Worm (Caenorhabditis elegans) whole organism, young adult: ENCODE results near the gene Y47D3B.12.

Experiments
- C06A6.2 ChIP-seq: fragments of 200-800 bp; sonication (Bioruptor generic); conservative IDR thresholded peaks from 2 replicates; pipeline ENCODE4 v1.3.6; 2022; ENCODE audit warnings: missing genetic modification characterization, missing compliant biosample characterization
- C17E4.6 ChIP-seq: fragments of 200-800 bp; sonication (Bioruptor generic); IDR thresholded peaks from 2 replicates; pipeline ENCODE4 v1.3.6; 2022; ENCODE audit warnings: missing genetic modification reagents, missing genetic modification characterization, missing compliant biosample characterization
- F10E7.11 ChIP-seq: sonication (generic microtip); optimal IDR thresholded peaks from 2 replicates; lab custom pipeline; 2017; ENCODE audit warnings: mild to moderate bottlenecking, missing genetic modification characterization, moderate library complexity, missing compliant biosample characterization
- T26A5.8 ChIP-seq: sonication (generic microtip); optimal IDR thresholded peaks from 2 replicates; lab custom pipeline; 2016; ENCODE audit warnings: missing genetic modification characterization, missing compliant biosample characterization
- ama-1 ChIP-seq, 3 experiments: fragments of 150-350 bp in 1 of 3; sonication (generic microtip) in 2 of 3; optimal IDR thresholded peaks; 2 replicates each; lab custom pipeline; 2014 to 2018; ENCODE audit warnings: missing biosample characterization in 2 of 3, missing genetic modification characterization in 2 of 3, missing genetic modification reagents in 2 of 3
- athp-1 ChIP-seq: sonication (generic microtip); optimal IDR thresholded peaks from 2 replicates; lab custom pipeline; 2017; ENCODE audit warnings: mild to moderate bottlenecking, missing genetic modification characterization, missing compliant biosample characterization
- bed-1 ChIP-seq: fragments of 200-800 bp; sonication (Bioruptor generic); IDR thresholded peaks from 2 replicates; pipeline ENCODE4 v1.3.6; 2022; ENCODE audit warnings: missing genetic modification reagents, missing genetic modification characterization, missing compliant biosample characterization
- cebp-2 ChIP-seq: fragments of 200-800 bp; sonication (Bioruptor generic); IDR thresholded peaks from 2 replicates; pipeline ENCODE4 v1.3.6; 2022; ENCODE audit warnings: missing genetic modification characterization, missing compliant biosample characterization
- ceh-91 ChIP-seq: fragments of 200-800 bp; sonication (Bioruptor generic); IDR thresholded peaks from 2 replicates; pipeline ENCODE4 v1.3.6; 2022; ENCODE audit warnings: missing genetic modification reagents, missing genetic modification characterization, missing compliant biosample characterization
- him-1 ChIP-seq: sonication (generic microtip); optimal IDR thresholded peaks from 2 replicates; lab custom pipeline; 2016; ENCODE audit warnings: missing genotype, missing genetic modification reagents, missing genetic modification characterization, missing compliant biosample characterization
- lin-35 ChIP-seq, 3 experiments: fragments of 150-350 bp in 2 of 3; sonication (generic microtip) in 1 of 3; optimal IDR thresholded peaks; 2 replicates each; lab custom pipeline; 2014 to 2018; ENCODE audit warnings: missing biosample characterization in 3 of 3, missing genetic modification characterization in 3 of 3, missing genetic modification reagents in 3 of 3
- lin-40 ChIP-seq: sonication (generic microtip); optimal IDR thresholded peaks from 2 replicates; lab custom pipeline; 2016; ENCODE audit warnings: missing genetic modification characterization, mild to moderate bottlenecking, missing compliant biosample characterization, missing genotype, missing genetic modification reagents
- mes-4 ChIP-seq: sonication (generic microtip); optimal IDR thresholded peaks from 2 replicates; lab custom pipeline; 2016; ENCODE audit warnings: missing genotype, missing genetic modification characterization, missing compliant biosample characterization
- nfyb-1 ChIP-seq: fragments of 200-800 bp; sonication (Bioruptor generic); IDR thresholded peaks from 2 replicates; pipeline ENCODE4 v1.3.6; 2022; ENCODE audit warnings: missing genetic modification reagents, missing genetic modification characterization, missing compliant biosample characterization
- nhr-179 ChIP-seq: sonication (generic microtip); optimal IDR thresholded peaks from 2 replicates; lab custom pipeline; 2016; ENCODE audit warnings: mild to moderate bottlenecking, missing genetic modification characterization, missing compliant biosample characterization
- nhr-80 ChIP-seq: sonication (generic microtip); optimal IDR thresholded peaks from 2 replicates; lab custom pipeline; 2016; ENCODE audit warnings: missing genetic modification characterization, missing compliant biosample characterization
- unc-130 ChIP-seq: sonication (generic microtip); optimal IDR thresholded peaks from 2 replicates; lab custom pipeline; 2016; ENCODE audit warnings: missing genetic modification reagents, missing genetic modification characterization, missing compliant biosample characterization
- ztf-28 ChIP-seq: fragments of 200-800 bp; sonication (Bioruptor generic); IDR thresholded peaks from 2 replicates; pipeline ENCODE4 v1.3.6; 2022; ENCODE audit warnings: missing genetic modification reagents, missing genetic modification characterization, missing compliant biosample characterization

The Y47D3B.12 gene

DNA sequence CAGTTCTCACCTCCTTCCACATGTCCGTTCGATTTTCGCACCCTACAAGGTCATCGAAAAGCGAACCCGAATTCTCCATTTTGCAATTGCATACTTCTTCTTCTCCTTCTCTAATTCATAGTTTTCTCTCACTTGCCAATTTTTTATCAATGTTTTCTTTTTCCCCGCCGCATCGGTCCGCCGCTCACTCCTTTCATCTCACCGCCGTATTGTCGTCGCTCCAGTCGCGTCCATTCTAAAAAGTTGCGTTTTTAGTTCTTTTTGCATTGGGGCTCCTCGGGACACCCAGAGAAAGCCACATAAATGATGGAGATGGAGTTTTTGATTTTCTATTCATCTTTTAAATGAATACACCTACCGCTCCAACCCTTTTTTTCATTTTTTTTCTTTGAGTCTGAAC lies 48.6 kb downstream of the Y47D3B.12 start:
- no peak for TF ChIP-seq him-1 (tag; lab: Kevin White, UChicago)
- no peak for TF ChIP-seq lin-40 (tag; lab: Kevin White, UChicago)
- no peak for TF ChIP-seq C17E4.6 (GFP tag; lab: Robert Waterston, UW)
- no peak for TF ChIP-seq F10E7.11
- no peak for TF ChIP-seq athp-1
- no peak for TF ChIP-seq nhr-80 (tag; lab: Kevin White, UChicago)
- TF ChIP-seq T26A5.8 (tag; lab: Kevin White, UChicago): no peak
- TF ChIP-seq, all 124 proteins: peak for 0

DNA sequence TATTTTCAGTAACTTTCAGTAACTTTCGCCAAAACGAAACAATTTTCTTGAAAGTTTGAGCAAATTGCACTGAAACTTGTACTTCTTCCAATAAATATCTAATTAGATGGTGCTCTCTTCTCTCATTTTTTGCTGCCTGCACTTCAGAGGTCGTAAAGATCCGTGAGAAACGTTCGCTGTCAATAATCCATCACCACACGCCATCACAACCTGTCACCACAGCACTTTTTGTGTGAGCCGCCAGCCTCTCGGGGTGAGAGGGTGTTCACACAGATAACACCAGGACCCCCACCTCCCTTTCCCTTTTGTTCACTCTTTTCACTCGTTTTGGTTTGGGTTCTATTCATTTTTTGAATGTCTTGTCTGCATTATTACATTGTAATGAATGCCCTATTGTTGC lies 49.7 kb downstream of the Y47D3B.12 start:
- no peak for TF ChIP-seq nfyb-1 (GFP tag; lab: Robert Waterston, UW)
- TF ChIP-seq C06A6.2: no peak
- TF ChIP-seq mes-4 (tag; lab: Kevin White, UChicago): no peak
- no peak for TF ChIP-seq ceh-91
- no peak for TF ChIP-seq lin-35 (GFP tag; optimal IDR thresholded peaks at IDR 0.05; lab: Kevin White, UChicago)
- no peak for TF ChIP-seq cebp-2 (GFP tag; lab: Robert Waterston, UW)
- TF ChIP-seq bed-1: no peak
- no peak for TF ChIP-seq ztf-28
- no peak for TF ChIP-seq ama-1 (optimal IDR thresholded peaks at IDR 0.05; lab: Kevin White, UChicago)
- no peak for TF ChIP-seq ama-1 (GFP tag; optimal IDR thresholded peaks at IDR 0.05; lab: Kevin White, UChicago)
- no peak for TF ChIP-seq unc-130 (GFP tag; lab: Kevin White, UChicago)
- no peak for TF ChIP-seq nhr-179
